Fruit fly (Drosophila melanogaster): ENCODE results near the gene CG14572.

DNA sequence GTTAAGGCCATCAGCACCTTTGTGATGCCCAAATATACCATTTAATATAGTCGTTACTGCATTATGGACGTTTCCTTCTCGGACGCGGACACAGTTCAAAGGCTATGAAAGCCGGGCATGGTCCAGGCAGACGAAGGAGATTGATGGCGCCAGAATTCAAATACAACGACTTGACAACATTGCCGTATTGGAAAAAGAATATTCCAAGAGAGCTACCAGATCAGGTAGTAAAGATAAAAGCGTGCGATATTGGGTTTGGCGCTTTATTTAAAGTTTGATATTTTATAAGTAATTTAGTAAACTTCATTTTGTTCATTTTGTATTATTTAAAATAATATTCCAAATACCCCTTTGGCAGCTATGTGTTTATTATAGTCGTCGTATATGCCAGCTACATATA is 32.5 kb downstream of the CG14572 start:
- TF ChIP-seq cic (GFP tag; optimal IDR thresholded peaks at IDR 0.05) (no peak), cnc (optimal IDR thresholded peaks at IDR 0.05) (no peak), Hr96 (GFP tag; optimal IDR thresholded peaks at IDR 0.05) (no peak), CG5204 (GFP tag; optimal IDR thresholded peaks at IDR 0.05) (no peak), ovo (GFP tag; optimal IDR thresholded peaks at IDR 0.05) (no peak), Mnt (GFP tag; optimal IDR thresholded peaks at IDR 0.05) (no peak), CG33017 (tag; optimal IDR thresholded peaks at IDR 0.05) (no peak), CG12768 (GFP tag; optimal IDR thresholded peaks at IDR 0.05) (no peak), CG1620 (GFP tag; optimal IDR thresholded peaks at IDR 0.05) (no peak), Clk (GFP tag; optimal IDR thresholded peaks at IDR 0.05) (no peak), toe (GFP tag; optimal IDR thresholded peaks at IDR 0.05) (no peak), CG14711 (tag; optimal IDR thresholded peaks at IDR 0.05) (no peak), CG7101 (tag; optimal IDR thresholded peaks at IDR 0.05) (no peak)

All from whole organism, adult.